Fruit fly (Drosophila melanogaster) whole organism, embryonic: Measurements from ENCODE around the gene CG5191.
A peak's percentile ranks its signal among the peaks of the same experiment; 100 is the strongest.

Source experiments
- Awh ChIP-seq: fragments of 200-800 bp; sonication (Bioruptor generic); IDR thresholded peaks from 2 replicates; pipeline ENCODE4, ENCODE4 v1.3.6; 2022; ENCODE audit warnings: missing biosample characterization, missing genetic modification characterization
- B-H2 ChIP-seq: fragments of 200-800 bp; sonication (Bioruptor generic); optimal IDR thresholded peaks from 2 replicates; lab custom pipeline; 2018; ENCODE audit warnings: missing biosample characterization, mild to moderate bottlenecking, missing genetic modification characterization
- BtbVII ChIP-seq: fragments of 200-800 bp; sonication (Bioruptor generic); optimal IDR thresholded peaks from 3 replicates; lab custom pipeline; 2017; ENCODE audit warnings: missing biosample characterization, mild to moderate bottlenecking, missing genetic modification characterization
- CG10147 ChIP-seq: fragments of 200-800 bp; sonication (Bioruptor generic); optimal IDR thresholded peaks from 2 replicates; lab custom pipeline; 2019; ENCODE audit warnings: missing biosample characterization, mild to moderate bottlenecking, missing genetic modification characterization, moderate library complexity
- CG10274 ChIP-seq: fragments of 200-800 bp; sonication (Bioruptor generic); optimal IDR thresholded peaks from 3 replicates; lab custom pipeline; 2017; ENCODE audit warnings: missing biosample characterization, mild to moderate bottlenecking, missing genetic modification characterization
- CG12942 ChIP-seq: fragments of 200-800 bp; sonication (Bioruptor generic); optimal IDR thresholded peaks from 3 replicates; lab custom pipeline; 2016; ENCODE audit warnings: missing biosample characterization, missing genetic modification characterization
- CG13296 ChIP-seq: fragments of 200-800 bp; sonication (Bioruptor generic); optimal IDR thresholded peaks from 3 replicates; lab custom pipeline; 2018; ENCODE audit warnings: missing biosample characterization, mild to moderate bottlenecking, missing genetic modification characterization
- CG14014 ChIP-seq: fragments of 200-800 bp; sonication (Bioruptor generic); IDR thresholded peaks from 2 replicates; pipeline ENCODE4 v1.3.6; 2022; ENCODE audit warnings: missing biosample characterization, missing genetic modification characterization
- CG2120 ChIP-seq: fragments of 200-800 bp; sonication (Bioruptor generic); optimal IDR thresholded peaks from 3 replicates; lab custom pipeline; 2016; ENCODE audit warnings: missing biosample characterization, missing genetic modification characterization
- CG2202 ChIP-seq: fragments of 200-800 bp; sonication (Bioruptor generic); optimal IDR thresholded peaks from 2 replicates; lab custom pipeline; 2018; ENCODE audit warnings: missing biosample characterization, mild to moderate bottlenecking, missing genetic modification characterization
- CG30020 ChIP-seq: fragments of 200-800 bp; optimal IDR thresholded peaks from 2 replicates; lab custom pipeline; 2019; ENCODE audit warnings: missing biosample characterization, mild to moderate bottlenecking, missing genetic modification characterization, moderate library complexity
- CG6654 ChIP-seq: fragments of 200-800 bp; sonication (Bioruptor generic); optimal IDR thresholded peaks from 2 replicates; lab custom pipeline; 2017; ENCODE audit warnings: missing biosample characterization, mild to moderate bottlenecking, missing genetic modification characterization
- CG7786 ChIP-seq: fragments of 200-800 bp; sonication (Bioruptor generic); optimal IDR thresholded peaks from 2 replicates; lab custom pipeline; 2016; ENCODE audit warnings: missing biosample characterization, missing genetic modification characterization
- CG7963 ChIP-seq: fragments of 200-800 bp; sonication (Bioruptor generic); IDR thresholded peaks from 3 replicates; pipeline ENCODE4 v1.3.6; 2022; ENCODE audit warnings: missing biosample characterization, missing genetic modification characterization; ENCODE audit not compliant: partially characterized antibody
- Doc2 ChIP-seq: fragments of 200-800 bp; sonication (Bioruptor generic); IDR thresholded peaks from 2 replicates; pipeline ENCODE4 v1.3.6; 2022; ENCODE audit warnings: missing biosample characterization, missing genetic modification characterization
- Dref ChIP-seq: fragments of 200-800 bp; sonication (Bioruptor generic); IDR thresholded peaks from 2 replicates; pipeline ENCODE4 v1.3.6; 2022; ENCODE audit warnings: missing biosample characterization, missing genetic modification characterization
- Elba2 ChIP-seq: fragments of 200-800 bp; sonication (Bioruptor generic); optimal IDR thresholded peaks from 3 replicates; lab custom pipeline; 2016; ENCODE audit warnings: missing biosample characterization, missing genetic modification characterization
- HLH3B ChIP-seq: fragments of 200-800 bp; sonication (Bioruptor generic); IDR thresholded peaks from 2 replicates; pipeline ENCODE4 v1.3.6; 2022; ENCODE audit warnings: missing biosample characterization, missing genetic modification characterization
- Hr3 ChIP-seq: fragments of 200-800 bp; sonication (Bioruptor generic); optimal IDR thresholded peaks from 3 replicates; lab custom pipeline; 2016; ENCODE audit warnings: missing biosample characterization, missing genetic modification characterization
- NC2β ChIP-seq: fragments of 200-800 bp; sonication (Bioruptor generic); optimal IDR thresholded peaks from 2 replicates; lab custom pipeline; 2016; ENCODE audit warnings: missing biosample characterization, missing genetic modification characterization
- Nf-YB ChIP-seq: fragments of 200-800 bp; sonication (Bioruptor generic); optimal IDR thresholded peaks from 3 replicates; lab custom pipeline; 2019; ENCODE audit warnings: missing biosample characterization, mild to moderate bottlenecking, missing genetic modification characterization, moderate library complexity
- Rx ChIP-seq: fragments of 200-800 bp; sonication (Bioruptor generic); IDR thresholded peaks from 2 replicates; pipeline ENCODE4 v1.3.6; 2022; ENCODE audit warnings: missing biosample characterization, missing genetic modification characterization
- Sry-δ ChIP-seq: fragments of 200-800 bp; sonication (Bioruptor generic); optimal IDR thresholded peaks from 2 replicates; lab custom pipeline; 2016; ENCODE audit warnings: missing biosample characterization, missing genetic modification characterization
- Xbp1 ChIP-seq: fragments of 200-800 bp; sonication (Bioruptor generic); optimal IDR thresholded peaks from 3 replicates; lab custom pipeline; 2016; ENCODE audit warnings: missing biosample characterization, mild to moderate bottlenecking, missing genetic modification characterization
- ab ChIP-seq: fragments of 200-800 bp; sonication (Bioruptor generic); optimal IDR thresholded peaks from 2 replicates; lab custom pipeline; 2016; ENCODE audit warnings: missing biosample characterization, missing genetic modification characterization
- aop ChIP-seq: fragments of 200-800 bp; sonication (Bioruptor generic); IDR thresholded peaks from 2 replicates; pipeline ENCODE4 v1.3.6; 2022; ENCODE audit warnings: missing biosample characterization, missing genetic modification characterization
- bsh ChIP-seq, 2 experiments: fragments of 200-800 bp; sonication (Bioruptor generic); optimal IDR thresholded peaks; 2 replicates each; lab custom pipeline; 2017 to 2018; ENCODE audit warnings: mild to moderate bottlenecking in 2 of 2, missing biosample characterization in 2 of 2, missing genetic modification characterization in 2 of 2, moderate library complexity in 1 of 2
- chif ChIP-seq, 2 experiments: fragments of 200-800 bp; sonication (Bioruptor generic); optimal IDR thresholded peaks; 3 replicates each; lab custom pipeline; 2016; ENCODE audit warnings: missing biosample characterization in 2 of 2, missing genetic modification characterization in 2 of 2
- dan ChIP-seq: fragments of 200-800 bp; sonication (Bioruptor generic); IDR thresholded peaks from 2 replicates; pipeline ENCODE4 v1.3.6; 2022; ENCODE audit warnings: missing biosample characterization, missing genetic modification characterization
- en ChIP-seq: fragments of 200-800 bp; sonication (Bioruptor generic); optimal IDR thresholded peaks from 2 replicates; lab custom pipeline; 2016; ENCODE audit warnings: missing biosample characterization, missing genetic modification characterization
- eyg ChIP-seq: fragments of 200-800 bp; sonication (Bioruptor generic); optimal IDR thresholded peaks from 3 replicates; lab custom pipeline; 2016; ENCODE audit warnings: missing biosample characterization, missing genetic modification characterization
- fru ChIP-seq: fragments of >200 bp; optimal IDR thresholded peaks from 2 replicates; lab custom pipeline; 2017
- ftz-f1 ChIP-seq: fragments of 200-800 bp; sonication (Bioruptor generic); optimal IDR thresholded peaks from 2 replicates; lab custom pipeline; 2016; ENCODE audit warnings: missing biosample characterization, missing genetic modification characterization
- fu2 ChIP-seq: fragments of 200-800 bp; sonication (Bioruptor generic); optimal IDR thresholded peaks from 2 replicates; lab custom pipeline; 2016; ENCODE audit warnings: missing biosample characterization, missing genetic modification characterization
- grn ChIP-seq: fragments of 200-800 bp; sonication (Bioruptor generic); optimal IDR thresholded peaks from 3 replicates; lab custom pipeline; 2017; ENCODE audit warnings: missing biosample characterization, missing genetic modification characterization
- her ChIP-seq: fragments of 200-800 bp; sonication (Bioruptor generic); optimal IDR thresholded peaks from 2 replicates; lab custom pipeline; 2016; ENCODE audit warnings: missing biosample characterization, missing genetic modification characterization
- jigr1 ChIP-seq: fragments of 200-800 bp; sonication (Bioruptor generic); IDR thresholded peaks from 3 replicates; pipeline ENCODE4 v1.3.6; 2022; ENCODE audit warnings: missing biosample characterization, missing genetic modification characterization
- jing ChIP-seq: fragments of 200-800 bp; sonication (Bioruptor generic); optimal IDR thresholded peaks from 2 replicates; lab custom pipeline; 2018; ENCODE audit warnings: missing biosample characterization, mild to moderate bottlenecking, missing genetic modification characterization
- otp ChIP-seq: fragments of 200-800 bp; sonication (Bioruptor generic); IDR thresholded peaks from 3 replicates; pipeline ENCODE4, ENCODE4 v1.3.6; 2022; ENCODE audit warnings: missing biosample characterization, missing genetic modification characterization
- pfk ChIP-seq: fragments of 200-800 bp; sonication (Bioruptor generic); optimal IDR thresholded peaks from 2 replicates; lab custom pipeline; 2018; ENCODE audit warnings: missing biosample characterization, mild to moderate bottlenecking, missing genetic modification characterization, moderate library complexity
- pho ChIP-seq: fragments of 200-800 bp; sonication (Bioruptor generic); optimal IDR thresholded peaks from 2 replicates; lab custom pipeline; 2016; ENCODE audit warnings: missing biosample characterization, missing genetic modification characterization
- prd ChIP-seq, 3 experiments: fragments of >200 bp in 2 of 3; fragments of 200-800 bp in 1 of 3; sonication (Bioruptor generic) in 1 of 3; optimal IDR thresholded peaks in 2 of 3; IDR thresholded peaks in 1 of 3; 2 replicates in 2 of 3; 3 replicates in 1 of 3; pipeline versions ENCODE4 v1.3.6 to Lab custom; 2017 to 2022; ENCODE audit warnings: missing biosample characterization in 1 of 3, missing genetic modification characterization in 1 of 3
- ro ChIP-seq: fragments of 200-800 bp; sonication (Bioruptor generic); IDR thresholded peaks from 2 replicates; pipeline ENCODE4 v1.3.6; 2022; ENCODE audit warnings: missing biosample characterization, missing genetic modification characterization
- sens-2 ChIP-seq: fragments of 200-800 bp; sonication (Bioruptor generic); IDR thresholded peaks from 2 replicates; pipeline ENCODE4 v1.3.6; 2022; ENCODE audit warnings: missing biosample characterization, missing genetic modification characterization
- sisA ChIP-seq: fragments of 200-800 bp; sonication (Bioruptor generic); IDR thresholded peaks from 2 replicates; pipeline ENCODE4 v1.3.6; 2022; ENCODE audit warnings: missing biosample characterization, missing genetic modification characterization
- sna ChIP-seq: fragments of 200-800 bp; sonication (Bioruptor generic); IDR thresholded peaks from 2 replicates; pipeline ENCODE4 v1.3.6; 2022; ENCODE audit warnings: missing biosample characterization, missing genetic modification characterization; ENCODE audit not compliant: partially characterized antibody
- ssp ChIP-seq: fragments of 200-800 bp; sonication (Bioruptor generic); IDR thresholded peaks from 2 replicates; pipeline ENCODE4 v1.3.6; 2022; ENCODE audit warnings: missing biosample characterization, missing genetic modification characterization
- twi ChIP-seq: fragments of 200-800 bp; optimal IDR thresholded peaks from 2 replicates; lab custom pipeline; 2019; ENCODE audit warnings: missing biosample characterization, mild to moderate bottlenecking, missing genetic modification characterization, moderate library complexity
- z ChIP-seq: fragments of 200-800 bp; sonication (Bioruptor generic); IDR thresholded peaks from 3 replicates; pipeline ENCODE4 v1.3.6; 2022; ENCODE audit warnings: missing biosample characterization, missing genetic modification characterization
- zf30C ChIP-seq: fragments of 200-800 bp; sonication (Bioruptor generic); optimal IDR thresholded peaks from 3 replicates; lab custom pipeline; 2018; ENCODE audit warnings: missing biosample characterization, mild to moderate bottlenecking, missing genetic modification characterization

CG5191 gene

DNA sequence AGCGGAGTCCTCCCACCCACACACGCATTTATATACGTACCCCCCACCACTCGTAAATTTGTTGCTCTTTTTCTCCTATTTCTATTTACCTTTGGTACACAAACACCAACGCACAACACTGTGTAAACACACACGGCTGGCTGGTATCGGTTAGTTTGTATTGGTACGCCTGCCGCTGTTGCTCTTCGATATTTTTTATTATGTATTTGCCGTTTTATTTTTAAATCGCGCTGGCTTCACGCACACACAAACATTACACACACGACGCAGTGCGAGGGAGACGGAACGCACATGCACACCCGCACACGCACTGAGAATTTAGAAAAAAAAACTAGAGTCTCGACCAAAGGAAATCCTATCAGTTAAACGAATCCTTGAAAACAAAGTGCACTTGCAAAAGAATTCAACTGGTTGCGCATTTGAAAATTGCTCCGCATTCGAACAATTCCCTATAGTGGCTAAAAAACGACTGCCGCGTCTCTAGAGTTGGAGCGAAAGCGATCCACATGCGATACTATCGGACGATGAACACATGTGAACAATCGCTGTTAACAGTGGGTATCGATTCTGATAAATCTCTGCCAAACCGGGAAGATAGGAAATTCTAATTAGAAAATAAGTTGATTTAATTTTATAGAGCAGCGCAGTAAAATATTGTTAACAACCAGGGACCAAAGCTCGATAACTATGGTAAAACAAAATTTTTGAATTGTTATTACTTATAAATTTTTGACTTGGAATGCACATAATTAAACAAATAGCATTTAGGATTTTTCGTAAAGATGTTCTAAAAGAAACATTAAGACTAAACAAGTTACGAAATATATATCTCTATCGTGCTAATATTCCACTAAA is 9.8 kb upstream of the CG5191 start (continued):
- no peak for TF ChIP-seq jigr1 (GFP tag; lab: Robert Waterston, UW)
- peak; percentile 86 for TF ChIP-seq B-H2 (GFP tag; lab: Kevin White, UChicago)
- no peak for TF ChIP-seq prd (optimal IDR thresholded peaks at IDR 0.05; lab: Kevin White, UChicago)
- no peak; the same call in 1 of the 3 replicates for TF ChIP-seq prd (GFP tag; IDR thresholded peaks at IDR 0.05; lab: Robert Waterston, UW)
- peak; percentile 79 for TF ChIP-seq Awh (GFP tag; lab: Robert Waterston, UW)
- peak; percentile 2 for TF ChIP-seq CG6654 (GFP tag; lab: Kevin White, UChicago)
- TF ChIP-seq sisA (GFP tag; lab: Robert Waterston, UW) = no peak
- no peak for TF ChIP-seq jing (GFP tag; lab: Kevin White, UChicago)
- peak; percentile 67 for TF ChIP-seq eyg
- TF ChIP-seq CG2202 (tag; lab: Kevin White, UChicago) = peak; percentile 86
- no peak for TF ChIP-seq Xbp1
- peak; percentile 40 for TF ChIP-seq NC2β
- TF ChIP-seq bsh (GFP tag; optimal IDR thresholded peaks at IDR 0.05; lab: Kevin White, UChicago) = peak; percentile 57 to 75
- peak; percentile 51; the same call in 1 of the 2 replicates for TF ChIP-seq sens-2 (GFP tag; lab: Robert Waterston, UW)
- no peak for TF ChIP-seq Hr3 (GFP tag; lab: Kevin White, UChicago)
- no peak for TF ChIP-seq aop (GFP tag; lab: Robert Waterston, UW)
- TF ChIP-seq pfk (GFP tag; lab: Kevin White, UChicago) = peak; percentile 76
- TF ChIP-seq ftz-f1 (GFP tag; lab: Kevin White, UChicago) = peak; percentile 27
- no peak for TF ChIP-seq CG2120 (GFP tag; lab: Kevin White, UChicago)
- TF ChIP-seq CG10147 (GFP tag; lab: Kevin White, UChicago) = peak; percentile 52
- peak; percentile 81 for TF ChIP-seq BtbVII (GFP tag; lab: Kevin White, UChicago)
- peak; percentile 70; the same call in 1 of the 2 replicates for TF ChIP-seq HLH3B (GFP tag; lab: Robert Waterston, UW)
- peak; percentile 61 for TF ChIP-seq CG10274 (GFP tag; lab: Kevin White, UChicago)
- TF ChIP-seq CG7786 (GFP tag; lab: Kevin White, UChicago) = peak; percentile 65
- peak; percentile 45 for TF ChIP-seq CG12942 (GFP tag; lab: Kevin White, UChicago)
- TF ChIP-seq Elba2 (GFP tag; lab: Kevin White, UChicago) = no peak
- TF ChIP-seq ssp (GFP tag; lab: Robert Waterston, UW) = no peak; the same call in 1 of the 2 replicates
- no peak for TF ChIP-seq fru (lab: Kevin White, UChicago)
- peak; percentile 96 for TF ChIP-seq CG7963 (GFP tag; lab: Robert Waterston, UW)
- peak; percentile 86 for TF ChIP-seq CG13296 (GFP tag; lab: Kevin White, UChicago)
- peak; percentile 39 to 58 for TF ChIP-seq chif (GFP tag; optimal IDR thresholded peaks at IDR 0.05; lab: Kevin White, UChicago)
- peak; percentile 91 for TF ChIP-seq Sry-δ (GFP tag; lab: Kevin White, UChicago)
- TF ChIP-seq twi = peak; percentile 91
- no peak for TF ChIP-seq CG30020 (tag; lab: Kevin White, UChicago)
- TF ChIP-seq en = peak; percentile 3
- TF ChIP-seq ab (GFP tag; lab: Kevin White, UChicago) = no peak
- TF ChIP-seq fu2 (GFP tag; lab: Kevin White, UChicago) = peak; percentile 17
- TF ChIP-seq pho = no peak
- TF ChIP-seq Nf-YB (GFP tag; lab: Kevin White, UChicago) = peak; percentile 65
- TF ChIP-seq otp = peak; percentile 61; the same call in 2 of the 3 replicates
- TF ChIP-seq grn (GFP tag; lab: Kevin White, UChicago) = peak; percentile 67
- no peak for TF ChIP-seq z (GFP tag; lab: Robert Waterston, UW)
- TF ChIP-seq dan (GFP tag; lab: Robert Waterston, UW) = no peak
- TF ChIP-seq Rx (GFP tag; lab: Robert Waterston, UW) = no peak
- TF ChIP-seq ro (GFP tag; lab: Robert Waterston, UW) = no peak
- peak; percentile 76; the same call in 1 of the 2 replicates for TF ChIP-seq CG14014 (GFP tag; lab: Robert Waterston, UW)
- TF ChIP-seq her (GFP tag; lab: Kevin White, UChicago) = peak; percentile 32
- TF ChIP-seq Doc2 (GFP tag; lab: Robert Waterston, UW) = no peak
- TF ChIP-seq zf30C (GFP tag; lab: Kevin White, UChicago) = no peak
- peak; percentile 76 for TF ChIP-seq sna (GFP tag; lab: Robert Waterston, UW)
- TF ChIP-seq Dref (GFP tag; lab: Robert Waterston, UW) = peak; percentile 79
